Worm (Caenorhabditis elegans): ENCODE results near the gene F07C3.2.

The F07C3.2 gene

ce11 chrV:9274127-9275042, 48.5 kb downstream of the F07C3.2 start:
- TF ChIP-seq unc-62 (GFP tag; optimal IDR thresholded peaks at IDR 0.05), result peak; percentile 56
- peak; percentile 7 for TF ChIP-seq nhr-23 (tag; optimal IDR thresholded peaks at IDR 0.05)
- TF ChIP-seq tbx-2 (tag; optimal IDR thresholded peaks at IDR 0.05), result no peak
- TF ChIP-seq nfya-1 (tag; optimal IDR thresholded peaks at IDR 0.05; ENCODE audit: insufficient read depth), result no peak
- TF ChIP-seq ceh-28 (tag; optimal IDR thresholded peaks at IDR 0.05), result no peak
- no peak for TF ChIP-seq jun-1 (tag; optimal IDR thresholded peaks at IDR 0.05)
- TF ChIP-seq nhr-76 (tag; optimal IDR thresholded peaks at IDR 0.05), result no peak
- peak; percentile 85 for TF ChIP-seq elt-1 (tag; optimal IDR thresholded peaks at IDR 0.05)
- TF ChIP-seq elt-2 (tag; optimal IDR thresholded peaks at IDR 0.05), result no peak
- no peak for TF ChIP-seq nhr-11 (tag; optimal IDR thresholded peaks at IDR 0.05)
- peak; percentile 66 for TF ChIP-seq nhr-43 (tag; optimal IDR thresholded peaks at IDR 0.05; ENCODE audit: poor library complexity, severe bottlenecking)

Data from whole organism, L3 larva.